Fruit fly (Drosophila melanogaster) whole organism, wandering third instar larva: ENCODE results near the gene Acbp2.

Experiments
- Dif ChIP-seq: fragments of 200-275, 200-300 bp; sonication (Bioruptor generic); optimal IDR thresholded peaks from 2 replicates; lab custom pipeline; 2018; ENCODE audit warnings: missing biosample characterization, missing genetic modification characterization; ENCODE audit not compliant: partially characterized antibody
- GATAd ChIP-seq: sonication (Bioruptor generic); optimal IDR thresholded peaks from 2 replicates; lab custom pipeline; 2016; ENCODE audit warnings: missing biosample characterization, missing genetic modification characterization
- Hnf4 ChIP-seq: fragments of 200-800 bp; sonication (Bioruptor generic); optimal IDR thresholded peaks from 2 replicates; lab custom pipeline; 2016; ENCODE audit warnings: missing biosample characterization, mild to moderate bottlenecking, missing genetic modification characterization
- Myc ChIP-seq: fragments of >200 bp; optimal IDR thresholded peaks from 2 replicates; lab custom pipeline; 2017
- N ChIP-seq: fragments of >200 bp; optimal IDR thresholded peaks from 2 replicates; lab custom pipeline; 2018; ENCODE audit warnings: missing biosample characterization, missing external identifiers, missing genetic modification characterization
- Vsx2 ChIP-seq: fragments of 200-300, 225-300 bp; sonication (Bioruptor generic); optimal IDR thresholded peaks from 2 replicates; lab custom pipeline; 2018; ENCODE audit warnings: missing biosample characterization, missing genetic modification characterization; ENCODE audit not compliant: partially characterized antibody
- dl ChIP-seq, 2 experiments: fragments of 175-275, 200-275 bp in 1 of 2; fragments of 200-275 bp in 1 of 2; sonication (Bioruptor generic); optimal IDR thresholded peaks; lab custom pipeline; 2018; ENCODE audit warnings: mild to moderate bottlenecking in 2 of 2, missing biosample characterization in 2 of 2, missing genetic modification characterization in 2 of 2, moderate library complexity in 2 of 2; ENCODE audit not compliant: partially characterized antibody in 2 of 2, insufficient read depth in 1 of 2
- ey ChIP-seq: fragments of 200-800 bp; sonication (Bioruptor generic); optimal IDR thresholded peaks from 2 replicates; lab custom pipeline; 2016; ENCODE audit warnings: missing biosample characterization, missing genetic modification characterization
- psq ChIP-seq: fragments of 200-800 bp; sonication (Bioruptor generic); optimal IDR thresholded peaks from 3 replicates; lab custom pipeline; 2017; ENCODE audit warnings: missing biosample characterization, mild to moderate bottlenecking, missing genetic modification characterization, moderate library complexity
- sv ChIP-seq: fragments of 200-800 bp; sonication (Bioruptor generic); optimal IDR thresholded peaks from 3 replicates; lab custom pipeline; 2016; ENCODE audit warnings: missing biosample characterization, missing genetic modification characterization
- usp ChIP-seq: fragments of >200 bp; optimal IDR thresholded peaks from 2 replicates; lab custom pipeline; 2017; ENCODE audit warnings: missing biosample characterization, missing genetic modification characterization
- woc ChIP-seq: sonication (Bioruptor generic); optimal IDR thresholded peaks from 2 replicates; lab custom pipeline; 2016; ENCODE audit warnings: missing biosample characterization, mild to moderate bottlenecking, missing genetic modification characterization

- TF ChIP-seq Myc (lab: Kevin White, UChicago) (no peak), N (GFP tag; lab: Kevin White, UChicago) (no peak), ey (GFP tag; lab: Kevin White, UChicago) (no peak), dl (GFP tag; optimal IDR thresholded peaks at IDR 0.05; lab: Kevin White, UChicago; ENCODE audit: insufficient read depth in 1 of 2, partially characterized antibody in 2 of 2) (no peak), sv (GFP tag; lab: Kevin White, UChicago) (no peak), GATAd (GFP tag; lab: Kevin White, UChicago) (no peak), Hnf4 (GFP tag; lab: Kevin White, UChicago) (no peak), psq (GFP tag; lab: Kevin White, UChicago) (no peak), usp (no peak), woc (GFP tag; lab: Kevin White, UChicago) (no peak), Vsx2 (GFP tag; lab: Kevin White, UChicago) (no peak), Dif (GFP tag; lab: Kevin White, UChicago) (no peak)
These were observed 27.7 kb upstream of the Acbp2 start for dm6 chr3L:7103941-7104340.
